Fruit fly (Drosophila melanogaster) whole organism, wandering third instar larva: Measurements from ENCODE around the gene CG8915.

Experiments
- Hr78 ChIP-seq: fragments of >200 bp; optimal IDR thresholded peaks from 2 replicates; lab custom pipeline; 2017; ENCODE audit warnings: missing biosample characterization, missing genetic modification characterization
- OdsH ChIP-seq: fragments of 200-800 bp; sonication (Bioruptor generic); optimal IDR thresholded peaks from 2 replicates; lab custom pipeline; 2016; ENCODE audit warnings: missing biosample characterization, mild to moderate bottlenecking, missing genetic modification characterization
- brk ChIP-seq: fragments of 200-800 bp; sonication (Bioruptor generic); optimal IDR thresholded peaks from 2 replicates; lab custom pipeline; 2016; ENCODE audit warnings: missing biosample characterization, mild to moderate bottlenecking, missing genetic modification characterization
- foxo ChIP-seq, 2 experiments: fragments of 200-800 bp; sonication (Bioruptor generic); optimal IDR thresholded peaks; 2 replicates in 1 of 2; 3 replicates in 1 of 2; lab custom pipeline; 2016 to 2017; ENCODE audit warnings: missing biosample characterization in 2 of 2, missing genetic modification characterization in 2 of 2
- pan ChIP-seq: fragments of >200 bp; optimal IDR thresholded peaks from 2 replicates; lab custom pipeline; 2017
- psq ChIP-seq: fragments of 200-800 bp; sonication (Bioruptor generic); optimal IDR thresholded peaks from 3 replicates; lab custom pipeline; 2017; ENCODE audit warnings: missing biosample characterization, mild to moderate bottlenecking, missing genetic modification characterization, moderate library complexity
- sv ChIP-seq: fragments of 200-800 bp; sonication (Bioruptor generic); optimal IDR thresholded peaks from 3 replicates; lab custom pipeline; 2016; ENCODE audit warnings: missing biosample characterization, missing genetic modification characterization

dm6 chrX:17207865-17208486 is 36.8 kb downstream of the CG8915 start, which contains the start of gene CG32563:
- TF ChIP-seq Hr78 (GFP tag; lab: Kevin White, UChicago) (no peak), brk (GFP tag; lab: Kevin White, UChicago) (no peak), sv (GFP tag; lab: Kevin White, UChicago) (no peak), foxo (GFP tag; optimal IDR thresholded peaks at IDR 0.05; lab: Kevin White, UChicago) (no peak), OdsH (GFP tag; lab: Kevin White, UChicago) (no peak), psq (no peak), pan (lab: Kevin White, UChicago) (no peak)
